Worm (Caenorhabditis elegans): ENCODE measurements around the gene F13E9.9.

Gene F13E9.9

ce11 chrIV:10918877-10919560, 20.0 kb upstream of the F13E9.9 start (continued):
- peak in 1 of 2 experiments; percentile 63 for TF ChIP-seq egl-27 (tag; optimal IDR thresholded peaks at IDR 0.05)
- peak; percentile 84 for TF ChIP-seq fkh-8 (tag; optimal IDR thresholded peaks at IDR 0.05)
- peak; percentile 75 for TF ChIP-seq unc-86 (tag; optimal IDR thresholded peaks at IDR 0.05)
- TF ChIP-seq zag-1 (tag; optimal IDR thresholded peaks at IDR 0.05), result no peak
- TF ChIP-seq vab-15 (tag; optimal IDR thresholded peaks at IDR 0.05), result no peak
- TF ChIP-seq mef-2 (tag; optimal IDR thresholded peaks at IDR 0.05), result no peak
- no peak for TF ChIP-seq nhr-76 (tag; optimal IDR thresholded peaks at IDR 0.05)
- TF ChIP-seq efl-1 (optimal IDR thresholded peaks at IDR 0.05), result peak; percentile 78 to 88
- TF ChIP-seq efl-1 (GFP tag; optimal IDR thresholded peaks at IDR 0.05 in 1 of 2), result peak; percentile 60 to 93
- TF ChIP-seq nhr-11 (tag; optimal IDR thresholded peaks at IDR 0.05), result no peak
- TF ChIP-seq mab-9 (GFP tag; IDR thresholded peaks at IDR 0.05), result no peak
- TF ChIP-seq C16A3.4 (tag; optimal IDR thresholded peaks at IDR 0.05), result peak; percentile 47
- peak in 1 of 2 experiments; percentile 93 for TF ChIP-seq mdl-1 (tag; optimal IDR thresholded peaks at IDR 0.05)
- TF ChIP-seq unc-30 (tag; optimal IDR thresholded peaks at IDR 0.05), result no peak
- TF ChIP-seq lin-39 (tag; optimal IDR thresholded peaks at IDR 0.05), result peak; percentile 10
- TF ChIP-seq sox-4 (tag; optimal IDR thresholded peaks at IDR 0.05), result no peak
- TF ChIP-seq hlh-17 (GFP tag; optimal IDR thresholded peaks at IDR 0.05; ENCODE audit: borderline replicate concordance), result no peak
- no peak for TF ChIP-seq ceh-63 (GFP tag; optimal IDR thresholded peaks at IDR 0.05)
- peak; percentile 81 for TF ChIP-seq mep-1 (tag; optimal IDR thresholded peaks at IDR 0.05)
- peak; percentile 82 for TF ChIP-seq nhr-19 (GFP tag; conservative IDR thresholded peaks at IDR 0.05)
- TF ChIP-seq nhr-12 (tag; optimal IDR thresholded peaks at IDR 0.05), result no peak
- peak; percentile 81 for TF ChIP-seq nhr-47 (tag; optimal IDR thresholded peaks at IDR 0.05)
- peak; percentile 48 to 81 (median 50) for TF ChIP-seq ceh-82 (tag; optimal IDR thresholded peaks at IDR 0.05)
- TF ChIP-seq lin-14 (GFP tag; optimal IDR thresholded peaks at IDR 0.05), result peak; percentile 99
- no peak for TF ChIP-seq C04F5.9 (tag; optimal IDR thresholded peaks at IDR 0.05)
- TF ChIP-seq nhr-20 (tag; optimal IDR thresholded peaks at IDR 0.05), result peak; percentile 92
- no peak for TF ChIP-seq pqm-1 (tag; optimal IDR thresholded peaks at IDR 0.05)
- peak; percentile 91 for TF ChIP-seq nhr-85 (tag)
- TF ChIP-seq snpc-4 (tag; optimal IDR thresholded peaks at IDR 0.05), result peak; percentile 58
- peak; percentile 46; the same call in 1 of the 2 replicates for TF ChIP-seq ceh-88 (GFP tag; IDR thresholded peaks at IDR 0.05)
- TF ChIP-seq elt-3 (tag; optimal IDR thresholded peaks at IDR 0.05), result peak in 1 of 6 experiments; percentile 57
- peak; percentile 85 for TF ChIP-seq swsn-7 (tag; optimal IDR thresholded peaks at IDR 0.05)
- TF ChIP-seq fos-1 (tag; optimal IDR thresholded peaks at IDR 0.05), result peak; percentile 48
- peak; percentile 22 for TF ChIP-seq pag-3 (tag; optimal IDR thresholded peaks at IDR 0.05; ENCODE audit: borderline replicate concordance, insufficient read depth)
- peak; percentile 19 for TF ChIP-seq blmp-1 (tag; optimal IDR thresholded peaks at IDR 0.05)
- TF ChIP-seq nhr-90 (tag; optimal IDR thresholded peaks at IDR 0.05; ENCODE audit: poor library complexity), result peak; percentile 49
- no peak for TF ChIP-seq ceh-90 (tag; optimal IDR thresholded peaks at IDR 0.05)
- TF ChIP-seq aly-2 (tag; optimal IDR thresholded peaks at IDR 0.05), result no peak
- no peak for TF ChIP-seq hlh-4 (tag; optimal IDR thresholded peaks at IDR 0.05)
- TF ChIP-seq nhr-71 (tag; optimal IDR thresholded peaks at IDR 0.05), result peak; percentile 91
- peak; percentile 87 for TF ChIP-seq tbx-2 (tag; optimal IDR thresholded peaks at IDR 0.05)
- TF ChIP-seq skn-1 (tag; optimal IDR thresholded peaks at IDR 0.05), result peak; percentile 60
- peak; percentile 91 for TF ChIP-seq snu-23 (GFP tag; optimal IDR thresholded peaks at IDR 0.05)
- TF ChIP-seq sptf-1 (tag; optimal IDR thresholded peaks at IDR 0.05), result no peak
- TF ChIP-seq rnt-1 (tag; optimal IDR thresholded peaks at IDR 0.05), result peak; percentile 70
- no peak for TF ChIP-seq nhr-28 (tag; optimal IDR thresholded peaks at IDR 0.05)
- TF ChIP-seq lin-13 (GFP tag; optimal IDR thresholded peaks at IDR 0.05), result peak; percentile 74
- TF ChIP-seq nhr-77 (tag; optimal IDR thresholded peaks at IDR 0.05), result peak; percentile 75
- no peak for TF ChIP-seq tlp-1 (tag; optimal IDR thresholded peaks at IDR 0.05)
- TF ChIP-seq lin-35 (GFP tag; optimal IDR thresholded peaks at IDR 0.05), result peak; percentile 72 to 76
- peak; percentile 21 for TF ChIP-seq ztf-4 (tag; optimal IDR thresholded peaks at IDR 0.05)
- peak; percentile 83 for TF ChIP-seq xbp-1 (tag; optimal IDR thresholded peaks at IDR 0.05)
- no peak for TF ChIP-seq ets-5 (GFP tag; IDR thresholded peaks at IDR 0.05)

Data from whole organism, L1 larva.